Worm (Caenorhabditis elegans) whole organism, late embryonic: ENCODE data around the gene msp-152.
A peak's percentile ranks its signal among the peaks of the same experiment; 100 is the strongest.

Source experiments
- C08G9.2 ChIP-seq: sonication (generic microtip); optimal IDR thresholded peaks from 2 replicates; lab custom pipeline; 2016; ENCODE audit warnings: mild to moderate bottlenecking, missing genetic modification characterization, moderate library complexity, missing compliant biosample characterization
- F13H6.1 ChIP-seq: sonication (generic microtip); optimal IDR thresholded peaks from 2 replicates; lab custom pipeline; 2016; ENCODE audit warnings: missing genetic modification characterization, missing compliant biosample characterization
- K02D7.2 ChIP-seq: sonication (generic microtip); optimal IDR thresholded peaks from 2 replicates; lab custom pipeline; 2017; ENCODE audit warnings: mild to moderate bottlenecking, missing genetic modification characterization, missing compliant biosample characterization
- K09A11.1 ChIP-seq: sonication (generic microtip); optimal IDR thresholded peaks from 2 replicates; lab custom pipeline; 2017; ENCODE audit warnings: antibody characterized with exemption, mild to moderate bottlenecking, missing genetic modification characterization, missing compliant biosample characterization; ENCODE audit not compliant: insufficient read depth
- ama-1 ChIP-seq: fragments of 150-350 bp; optimal IDR thresholded peaks from 2 replicates; lab custom pipeline; 2014
- ceh-18 ChIP-seq: sonication (generic microtip); optimal IDR thresholded peaks from 2 replicates; lab custom pipeline; 2016; ENCODE audit warnings: missing genetic modification characterization, missing compliant biosample characterization
- ceh-2 ChIP-seq: sonication (generic microtip); optimal IDR thresholded peaks from 2 replicates; lab custom pipeline; 2016; ENCODE audit warnings: missing genotype, missing genetic modification characterization, missing compliant biosample characterization
- ceh-24 ChIP-seq: sonication (generic microtip); optimal IDR thresholded peaks from 2 replicates; lab custom pipeline; 2016; ENCODE audit warnings: mild to moderate bottlenecking, missing genetic modification characterization, missing compliant biosample characterization
- ceh-30 ChIP-seq: fragments of 150-350 bp; optimal IDR thresholded peaks from 2 replicates; lab custom pipeline; 2014; ENCODE audit warnings: missing biosample characterization, missing genetic modification characterization
- ceh-31 ChIP-seq: sonication (generic microtip); optimal IDR thresholded peaks from 2 replicates; lab custom pipeline; 2016; ENCODE audit warnings: missing genetic modification characterization, missing compliant biosample characterization
- ceh-34 ChIP-seq: sonication (generic microtip); optimal IDR thresholded peaks from 2 replicates; lab custom pipeline; 2016; ENCODE audit warnings: mild to moderate bottlenecking, missing genetic modification characterization, missing compliant biosample characterization
- ceh-9 ChIP-seq: sonication (generic microtip); optimal IDR thresholded peaks from 2 replicates; lab custom pipeline; 2016; ENCODE audit warnings: mild to moderate bottlenecking, missing genetic modification characterization, inconsistent platforms, missing compliant biosample characterization
- che-1 ChIP-seq: sonication (generic microtip); optimal IDR thresholded peaks from 2 replicates; lab custom pipeline; 2016; ENCODE audit warnings: mild to moderate bottlenecking, missing genetic modification characterization, missing compliant biosample characterization
- dmd-4 ChIP-seq: sonication (generic microtip); optimal IDR thresholded peaks from 2 replicates; lab custom pipeline; 2016; ENCODE audit warnings: borderline replicate concordance, missing genetic modification characterization, missing compliant biosample characterization
- dve-1 ChIP-seq: sonication (generic microtip); optimal IDR thresholded peaks from 2 replicates; lab custom pipeline; 2017; ENCODE audit warnings: antibody characterized with exemption, mild to moderate bottlenecking, missing genetic modification characterization, missing compliant biosample characterization
- elt-2 ChIP-seq: sonication (generic microtip); optimal IDR thresholded peaks from 2 replicates; lab custom pipeline; 2016; ENCODE audit warnings: missing genetic modification reagents, missing genetic modification characterization, missing compliant biosample characterization
- ets-4 ChIP-seq: sonication (generic microtip); optimal IDR thresholded peaks from 2 replicates; lab custom pipeline; 2016; ENCODE audit warnings: missing genetic modification characterization, missing compliant biosample characterization
- fax-1 ChIP-seq: sonication (generic microtip); optimal IDR thresholded peaks from 2 replicates; lab custom pipeline; 2016; ENCODE audit warnings: missing genotype, missing genetic modification characterization, missing compliant biosample characterization
- fkh-10 ChIP-seq: fragments of 150-350 bp; optimal IDR thresholded peaks from 2 replicates; lab custom pipeline; 2014; ENCODE audit warnings: missing biosample characterization, missing genetic modification reagents, missing genetic modification characterization
- fkh-6 ChIP-seq: sonication (generic microtip); optimal IDR thresholded peaks from 2 replicates; lab custom pipeline; 2016; ENCODE audit warnings: missing genetic modification characterization, missing compliant biosample characterization
- hlh-6 ChIP-seq: sonication (generic microtip); optimal IDR thresholded peaks from 2 replicates; lab custom pipeline; 2016; ENCODE audit warnings: missing genotype, missing genetic modification characterization, missing compliant biosample characterization
- hlh-8 ChIP-seq: sonication (generic microtip); optimal IDR thresholded peaks from 2 replicates; lab custom pipeline; 2016; ENCODE audit warnings: missing genotype, missing genetic modification characterization, missing compliant biosample characterization
- lim-6 ChIP-seq: sonication (generic microtip); optimal IDR thresholded peaks from 2 replicates; lab custom pipeline; 2016; ENCODE audit warnings: missing genetic modification characterization, missing compliant biosample characterization
- lin-11 ChIP-seq: fragments of 200-800 bp; sonication (Bioruptor generic); optimal IDR thresholded peaks from 2 replicates; lab custom pipeline; 2018; ENCODE audit warnings: mild to moderate bottlenecking, missing genetic modification characterization, missing compliant biosample characterization
- madf-2 ChIP-seq: sonication (generic microtip); optimal IDR thresholded peaks from 2 replicates; lab custom pipeline; 2017; ENCODE audit warnings: missing genetic modification characterization, missing compliant biosample characterization
- nfya-1 ChIP-seq: sonication (generic microtip); optimal IDR thresholded peaks from 2 replicates; lab custom pipeline; 2017; ENCODE audit warnings: missing genetic modification characterization, mild to moderate bottlenecking, missing compliant biosample characterization, antibody characterized with exemption, moderate library complexity
- nhr-11 ChIP-seq: fragments of 150-350 bp; optimal IDR thresholded peaks from 2 replicates; lab custom pipeline; 2014; ENCODE audit warnings: missing biosample characterization, missing genetic modification characterization
- odd-2 ChIP-seq: sonication (generic microtip); optimal IDR thresholded peaks from 2 replicates; lab custom pipeline; 2017; ENCODE audit warnings: antibody characterized with exemption, mild to moderate bottlenecking, missing genetic modification characterization, missing compliant biosample characterization
- pat-9 ChIP-seq: fragments of 200-800 bp; sonication (Bioruptor generic); optimal IDR thresholded peaks from 2 replicates; lab custom pipeline; 2018; ENCODE audit warnings: mild to moderate bottlenecking, missing genetic modification characterization, moderate library complexity, missing compliant biosample characterization
- pax-1 ChIP-seq: fragments of 150-350 bp; optimal IDR thresholded peaks from 2 replicates; lab custom pipeline; 2014; ENCODE audit warnings: missing biosample characterization, missing genetic modification characterization
- pha-2 ChIP-seq: sonication (generic microtip); optimal IDR thresholded peaks from 2 replicates; lab custom pipeline; 2017; ENCODE audit warnings: mild to moderate bottlenecking, missing genetic modification characterization, missing compliant biosample characterization
- ref-2 ChIP-seq: sonication (generic microtip); optimal IDR thresholded peaks from 2 replicates; lab custom pipeline; 2016; ENCODE audit warnings: missing genetic modification characterization, missing compliant biosample characterization
- rnt-1 ChIP-seq: sonication (generic microtip); optimal IDR thresholded peaks from 2 replicates; lab custom pipeline; 2016; ENCODE audit warnings: missing genetic modification characterization, missing compliant biosample characterization
- sox-2 ChIP-seq: fragments of 200-800 bp; sonication (Bioruptor generic); IDR thresholded peaks from 2 replicates; pipeline ENCODE4 v1.3.6; 2022; ENCODE audit warnings: missing genetic modification reagents, missing genetic modification characterization, missing compliant biosample characterization
- sox-4 ChIP-seq: sonication (generic microtip); optimal IDR thresholded peaks from 2 replicates; lab custom pipeline; 2017; ENCODE audit warnings: mild to moderate bottlenecking, missing genetic modification characterization, inconsistent platforms, missing compliant biosample characterization
- tbx-2 ChIP-seq: sonication (generic microtip); optimal IDR thresholded peaks from 2 replicates; lab custom pipeline; 2016; ENCODE audit warnings: missing genetic modification characterization, missing compliant biosample characterization
- tbx-7 ChIP-seq: sonication (generic microtip); optimal IDR thresholded peaks from 2 replicates; lab custom pipeline; 2016; ENCODE audit warnings: missing genotype, missing genetic modification characterization, missing compliant biosample characterization
- ttx-3 ChIP-seq: sonication (generic microtip); optimal IDR thresholded peaks from 2 replicates; lab custom pipeline; 2016; ENCODE audit warnings: missing genetic modification reagents, missing genetic modification characterization, missing compliant biosample characterization
- unc-3 ChIP-seq, 2 experiments: fragments of 200-800 bp in 1 of 2; sonication (Bioruptor generic) in 1 of 2; sonication (generic microtip) in 1 of 2; conservative IDR thresholded peaks in 1 of 2; optimal IDR thresholded peaks in 1 of 2; 2 replicates each; pipeline versions ENCODE4 v1.3.6 to Lab custom; 2016 to 2022; ENCODE audit warnings: missing compliant biosample characterization in 2 of 2, missing genetic modification characterization in 2 of 2, missing genetic modification reagents in 1 of 2
- unc-42 ChIP-seq: sonication (generic microtip); optimal IDR thresholded peaks from 2 replicates; lab custom pipeline; 2016; ENCODE audit warnings: missing genotype, missing genetic modification characterization, missing compliant biosample characterization
- unc-86 ChIP-seq: sonication (generic microtip); optimal IDR thresholded peaks from 2 replicates; lab custom pipeline; 2016; ENCODE audit warnings: missing genetic modification characterization, missing compliant biosample characterization

The msp-152 gene

DNA sequence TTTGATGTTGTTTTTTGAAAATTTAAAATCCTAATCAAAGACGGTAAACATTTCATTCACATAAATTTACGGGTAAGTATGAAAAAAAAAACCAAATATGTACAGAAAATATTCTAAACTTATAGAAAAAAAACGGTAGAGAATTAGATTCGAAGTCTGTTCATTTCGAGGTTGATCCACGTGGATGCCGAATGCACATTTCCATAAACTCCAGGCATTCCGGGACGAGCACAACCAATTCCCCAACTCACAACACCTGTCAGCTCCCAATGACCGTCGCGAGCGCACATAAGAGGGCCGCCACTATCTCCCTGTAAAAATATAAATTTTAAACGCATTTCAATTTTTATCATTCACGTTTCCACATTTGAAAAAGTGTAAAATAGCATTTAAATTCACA is 15.3 kb downstream of the msp-152 start:
- TF ChIP-seq K09A11.1 (tag; lab: Kevin White, UChicago) (no peak), tbx-7 (tag; lab: Kevin White, UChicago) (no peak)

ce11 chrII:4949380-4949950 is 16.6 kb downstream of the msp-152 start, which contains the start of the genes try-1 and zyg-12:
Gene try-1, minus strand, starts transcription at chrII:4949527.
Gene zyg-12, plus strand, starts transcription at chrII:4949900.
- TF ChIP-seq che-1 (tag; lab: Kevin White, UChicago) (no peak), tbx-7 (tag; lab: Kevin White, UChicago) (no peak), rnt-1 (tag; lab: Kevin White, UChicago) (no peak), dmd-4 (no peak), tbx-2 (tag; lab: Kevin White, UChicago) (no peak), ceh-9 (tag; lab: Kevin White, UChicago) (no peak), sox-4 (no peak), unc-3 (GFP tag; conservative IDR thresholded peaks at IDR 0.05; lab: Robert Waterston, UW) (no peak), unc-3 (tag; optimal IDR thresholded peaks at IDR 0.05; lab: Kevin White, UChicago) (no peak), fkh-6 (tag; lab: Kevin White, UChicago) (no peak), ama-1 (no peak), ttx-3 (no peak), pha-2 (no peak)

DNA sequence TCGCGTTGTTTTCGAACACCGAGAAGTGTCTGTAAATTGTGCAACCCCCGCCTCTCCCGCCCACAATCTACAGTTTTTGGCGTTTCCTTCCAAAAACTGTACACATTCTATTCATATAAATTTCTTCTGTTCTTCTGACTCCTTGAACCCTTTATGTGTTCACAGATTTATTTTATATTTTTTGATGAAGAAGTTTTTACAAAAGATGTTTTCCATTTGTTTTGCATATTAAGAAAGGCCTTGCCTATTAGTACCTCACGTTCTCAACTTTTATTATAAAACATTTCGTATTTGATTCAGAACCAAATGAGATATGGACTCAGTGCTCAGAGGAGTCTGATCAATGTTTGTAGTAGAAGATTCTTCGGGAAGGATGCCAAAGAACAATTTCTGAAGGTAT is 20.5 kb downstream of the msp-152 start, which contains the start of gene ndx-3:
ndx-3 (plus strand) TSS at position 301 of the 400 bp plus-strand sequence.
- TF ChIP-seq unc-86 (tag; lab: Kevin White, UChicago) = no peak
- no peak for TF ChIP-seq pat-9
- no peak for TF ChIP-seq lim-6 (tag; lab: Kevin White, UChicago)
- no peak for TF ChIP-seq fax-1
- no peak for TF ChIP-seq fkh-10 (GFP tag; lab: Kevin White, UChicago)
- no peak for TF ChIP-seq nhr-11
- no peak for TF ChIP-seq sox-2 (GFP tag; lab: Robert Waterston, UW)

- TF ChIP-seq odd-2 (tag; lab: Kevin White, UChicago) = no peak
- TF ChIP-seq pat-9 = no peak
- no peak for TF ChIP-seq ama-1
- TF ChIP-seq unc-86 (tag; lab: Kevin White, UChicago) = no peak
- TF ChIP-seq ceh-24 = no peak
- no peak for TF ChIP-seq F13H6.1 (tag; lab: Kevin White, UChicago)
- TF ChIP-seq dve-1 (tag; lab: Kevin White, UChicago) = no peak
- no peak for TF ChIP-seq pax-1
These were observed 21.5 kb downstream of the msp-152 start for ce11 chrII:4954099-4954959.

- TF ChIP-seq dmd-4 (peak; percentile 37), ceh-2 (tag; lab: Kevin White, UChicago) (peak; percentile 66), lin-11 (tag; lab: Kevin White, UChicago) (no peak), rnt-1 (tag; lab: Kevin White, UChicago) (peak; percentile 66), tbx-7 (tag; lab: Kevin White, UChicago) (peak; percentile 13), unc-86 (tag; lab: Kevin White, UChicago) (peak; percentile 13), fax-1 (peak; percentile 54), sox-4 (no peak), unc-42 (peak; percentile 60), ceh-31 (tag; lab: Kevin White, UChicago) (peak; percentile 97), sox-2 (GFP tag; lab: Robert Waterston, UW) (peak; percentile 15; the same call in 1 of the 2 replicates), ceh-34 (tag; lab: Kevin White, UChicago) (peak; percentile 29), C08G9.2 (tag; lab: Kevin White, UChicago) (peak; percentile 76), K02D7.2 (no peak), ceh-18 (peak; percentile 44), hlh-8 (tag; lab: Kevin White, UChicago) (peak; percentile 30), lim-6 (tag; lab: Kevin White, UChicago) (peak; percentile 78), hlh-6 (tag; lab: Kevin White, UChicago) (no peak), madf-2 (tag; lab: Kevin White, UChicago) (peak; percentile 6), ref-2 (tag; lab: Kevin White, UChicago) (peak; percentile 46), elt-2 (peak; percentile 83), F13H6.1 (tag; lab: Kevin White, UChicago) (peak; percentile 68), nfya-1 (tag; lab: Kevin White, UChicago) (peak; percentile 60), ceh-30 (no peak), ets-4 (tag; lab: Kevin White, UChicago) (peak; percentile 61)
These were observed 22.5 kb downstream of the msp-152 start, which contains the start of gene pbs-3 for ce11 chrII:4955353-4955752. Gene pbs-3, minus strand, starts transcription at chrII:4955427.
